Fruit fly (Drosophila melanogaster) whole organism, embryonic: ENCODE results near the gene Sfp26Ad.

Source experiments
- BtbVII ChIP-seq: fragments of 200-800 bp; sonication (Bioruptor generic); optimal IDR thresholded peaks from 3 replicates; lab custom pipeline; 2017; ENCODE audit warnings: missing biosample characterization, mild to moderate bottlenecking, missing genetic modification characterization
- CG10274 ChIP-seq: fragments of 200-800 bp; sonication (Bioruptor generic); optimal IDR thresholded peaks from 3 replicates; lab custom pipeline; 2017; ENCODE audit warnings: missing biosample characterization, mild to moderate bottlenecking, missing genetic modification characterization
- CG12769 ChIP-seq: fragments of 200-800 bp; sonication (Bioruptor generic); optimal IDR thresholded peaks from 2 replicates; lab custom pipeline; 2019; ENCODE audit warnings: missing biosample characterization, mild to moderate bottlenecking, missing genetic modification characterization, moderate library complexity
- CG18011 ChIP-seq: fragments of 200-800 bp; sonication (Bioruptor generic); optimal IDR thresholded peaks from 2 replicates; lab custom pipeline; 2017; ENCODE audit warnings: missing biosample characterization, missing genetic modification characterization, mild to moderate bottlenecking, moderate library complexity, missing genotype
- CG2199 ChIP-seq: fragments of 200-800 bp; sonication (Bioruptor generic); IDR thresholded peaks from 3 replicates; pipeline ENCODE4 v1.3.6; 2022; ENCODE audit warnings: missing biosample characterization, missing genetic modification characterization
- CG32532 ChIP-seq: fragments of 200-800 bp; sonication (Bioruptor generic); IDR thresholded peaks from 2 replicates; pipeline ENCODE4 v1.3.6; 2022; ENCODE audit warnings: missing biosample characterization, missing genetic modification characterization
- CG32767 ChIP-seq: fragments of 200-800 bp; sonication (Bioruptor generic); IDR thresholded peaks from 2 replicates; pipeline ENCODE4 v1.3.6; 2022; ENCODE audit warnings: missing biosample characterization, missing genetic modification characterization
- CG34376 ChIP-seq: fragments of 200-800 bp; sonication (Bioruptor generic); optimal IDR thresholded peaks from 2 replicates; lab custom pipeline; 2018; ENCODE audit warnings: missing biosample characterization, mild to moderate bottlenecking, missing genetic modification characterization
- CG6791 ChIP-seq: fragments of 200-800 bp; sonication (Bioruptor generic); IDR thresholded peaks from 3 replicates; pipeline ENCODE4 v1.3.6; 2022; ENCODE audit warnings: missing biosample characterization, missing genetic modification characterization; ENCODE audit not compliant: partially characterized antibody
- CG7987 ChIP-seq: fragments of 200-800 bp; sonication (Bioruptor generic); optimal IDR thresholded peaks from 2 replicates; lab custom pipeline; 2018; ENCODE audit warnings: missing biosample characterization, mild to moderate bottlenecking, missing genetic modification characterization, moderate library complexity
- CG8290 ChIP-seq, 3 experiments: fragments of 200-800 bp; sonication (Bioruptor generic); optimal IDR thresholded peaks; 2 replicates each; lab custom pipeline; 2016 to 2019; ENCODE audit warnings: missing biosample characterization in 3 of 3, missing genetic modification characterization in 3 of 3, mild to moderate bottlenecking in 2 of 3, moderate library complexity in 1 of 3
- CoRest ChIP-seq: fragments of 200-800 bp; sonication (Bioruptor generic); optimal IDR thresholded peaks from 3 replicates; lab custom pipeline; 2018; ENCODE audit warnings: missing biosample characterization, mild to moderate bottlenecking, missing genetic modification characterization, moderate library complexity
- Dbx ChIP-seq: fragments of 200-800 bp; sonication (Bioruptor generic); IDR thresholded peaks from 3 replicates; pipeline ENCODE4 v1.3.6; 2022; ENCODE audit warnings: missing biosample characterization, missing genetic modification characterization
- Eip74EF ChIP-seq, 2 experiments: fragments of 200-800 bp in 1 of 2; fragments of >200 bp in 1 of 2; sonication (Bioruptor generic) in 1 of 2; optimal IDR thresholded peaks; 2 replicates each; lab custom pipeline; 2017 to 2019; ENCODE audit warnings: missing biosample characterization in 2 of 2, missing genetic modification characterization in 2 of 2, mild to moderate bottlenecking in 1 of 2, moderate library complexity in 1 of 2
- Ets65A ChIP-seq: fragments of 200-800 bp; sonication (Bioruptor generic); peaks from one replicate; lab custom pipeline; 2016; ENCODE audit warnings: missing biosample characterization, missing genetic modification characterization
- Gug ChIP-seq: fragments of 200-800 bp; sonication (Bioruptor generic); IDR thresholded peaks from 4 replicates; pipeline ENCODE4 v1.3.6; 2022; ENCODE audit warnings: missing biosample characterization, missing genetic modification characterization
- H15 ChIP-seq: fragments of 200-800 bp; sonication (Bioruptor generic); IDR thresholded peaks from 3 replicates; pipeline ENCODE4 v1.3.6; 2022; ENCODE audit warnings: missing biosample characterization, missing genetic modification characterization
- Hsf ChIP-seq: fragments of 200-800 bp; sonication (Bioruptor generic); optimal IDR thresholded peaks from 3 replicates; lab custom pipeline; 2016; ENCODE audit warnings: missing biosample characterization, missing genetic modification characterization
- Jarid2 ChIP-seq: fragments of 200-800 bp; sonication (Bioruptor generic); optimal IDR thresholded peaks from 3 replicates; lab custom pipeline; 2017; ENCODE audit warnings: mild to moderate bottlenecking, missing biosample characterization, missing genetic modification reagents, missing genetic modification characterization
- MBD-R2 ChIP-seq: fragments of 200-800 bp; sonication (Bioruptor generic); IDR thresholded peaks from 2 replicates; pipeline ENCODE4 v1.3.6; 2022; ENCODE audit warnings: missing biosample characterization, missing genetic modification characterization
- MTF-1 ChIP-seq: fragments of 200-800 bp; sonication (Bioruptor generic); optimal IDR thresholded peaks from 2 replicates; lab custom pipeline; 2018; ENCODE audit warnings: missing biosample characterization, mild to moderate bottlenecking, missing genetic modification characterization, borderline replicate concordance
- Nf-YC ChIP-seq: fragments of 200-800 bp; optimal IDR thresholded peaks from 3 replicates; lab custom pipeline; 2019; ENCODE audit warnings: missing biosample characterization, mild to moderate bottlenecking, missing genetic modification characterization, moderate library complexity
- Vsx1 ChIP-seq: fragments of 200-800 bp; sonication (Bioruptor generic); optimal IDR thresholded peaks from 2 replicates; lab custom pipeline; 2017; ENCODE audit warnings: missing biosample characterization, mild to moderate bottlenecking, missing genetic modification characterization, missing genetic modification reagents
- chinmo ChIP-seq: fragments of 200-800 bp; sonication (Bioruptor generic); IDR thresholded peaks from 4 replicates; pipeline ENCODE4 v1.3.6; 2022; ENCODE audit warnings: missing biosample characterization, missing genetic modification characterization; ENCODE audit not compliant: partially characterized antibody
- dysf ChIP-seq: fragments of 200-800 bp; sonication (Bioruptor generic); IDR thresholded peaks from 3 replicates; pipeline ENCODE4 v1.3.6; 2022; ENCODE audit warnings: missing biosample characterization, missing genetic modification characterization
- emc ChIP-seq: fragments of 200-800 bp; sonication (Bioruptor generic); optimal IDR thresholded peaks from 2 replicates; lab custom pipeline; 2016; ENCODE audit warnings: missing biosample characterization, missing genetic modification characterization
- ewg ChIP-seq: fragments of 200-800 bp; sonication (Bioruptor generic); optimal IDR thresholded peaks from 3 replicates; lab custom pipeline; 2017; ENCODE audit warnings: mild to moderate bottlenecking, missing biosample characterization, missing genetic modification reagents, missing genetic modification characterization
- ftz-f1 ChIP-seq: fragments of 200-800 bp; sonication (Bioruptor generic); optimal IDR thresholded peaks from 2 replicates; lab custom pipeline; 2016; ENCODE audit warnings: missing biosample characterization, missing genetic modification characterization
- gsb-n ChIP-seq: fragments of 200-800 bp; sonication (Bioruptor generic); optimal IDR thresholded peaks from 3 replicates; lab custom pipeline; 2018; ENCODE audit warnings: missing biosample characterization, mild to moderate bottlenecking, missing genetic modification characterization
- ken ChIP-seq: fragments of 200-800 bp; sonication (Bioruptor generic); IDR thresholded peaks from 3 replicates; pipeline ENCODE4 v1.3.6; 2022; ENCODE audit warnings: missing biosample characterization, missing genetic modification characterization
- mirr ChIP-seq: fragments of 200-800 bp; sonication (Bioruptor generic); optimal IDR thresholded peaks from 3 replicates; lab custom pipeline; 2018; ENCODE audit warnings: missing biosample characterization, mild to moderate bottlenecking, missing genetic modification characterization
- salm ChIP-seq: fragments of 200-800 bp; sonication (Bioruptor generic); optimal IDR thresholded peaks from 2 replicates; lab custom pipeline; 2018; ENCODE audit warnings: missing biosample characterization, mild to moderate bottlenecking, missing genetic modification characterization
- slbo ChIP-seq: fragments of 200-800 bp; sonication (Bioruptor generic); IDR thresholded peaks from 2 replicates; pipeline ENCODE4 v1.3.6; 2022; ENCODE audit warnings: missing biosample characterization, missing genetic modification characterization
- sug ChIP-seq: fragments of 200-800 bp; optimal IDR thresholded peaks from 2 replicates; lab custom pipeline; 2019; ENCODE audit warnings: missing biosample characterization, mild to moderate bottlenecking, missing genetic modification characterization, moderate library complexity
- twi ChIP-seq: fragments of 200-800 bp; optimal IDR thresholded peaks from 2 replicates; lab custom pipeline; 2019; ENCODE audit warnings: missing biosample characterization, mild to moderate bottlenecking, missing genetic modification characterization, moderate library complexity

The Sfp26Ad gene

DNA sequence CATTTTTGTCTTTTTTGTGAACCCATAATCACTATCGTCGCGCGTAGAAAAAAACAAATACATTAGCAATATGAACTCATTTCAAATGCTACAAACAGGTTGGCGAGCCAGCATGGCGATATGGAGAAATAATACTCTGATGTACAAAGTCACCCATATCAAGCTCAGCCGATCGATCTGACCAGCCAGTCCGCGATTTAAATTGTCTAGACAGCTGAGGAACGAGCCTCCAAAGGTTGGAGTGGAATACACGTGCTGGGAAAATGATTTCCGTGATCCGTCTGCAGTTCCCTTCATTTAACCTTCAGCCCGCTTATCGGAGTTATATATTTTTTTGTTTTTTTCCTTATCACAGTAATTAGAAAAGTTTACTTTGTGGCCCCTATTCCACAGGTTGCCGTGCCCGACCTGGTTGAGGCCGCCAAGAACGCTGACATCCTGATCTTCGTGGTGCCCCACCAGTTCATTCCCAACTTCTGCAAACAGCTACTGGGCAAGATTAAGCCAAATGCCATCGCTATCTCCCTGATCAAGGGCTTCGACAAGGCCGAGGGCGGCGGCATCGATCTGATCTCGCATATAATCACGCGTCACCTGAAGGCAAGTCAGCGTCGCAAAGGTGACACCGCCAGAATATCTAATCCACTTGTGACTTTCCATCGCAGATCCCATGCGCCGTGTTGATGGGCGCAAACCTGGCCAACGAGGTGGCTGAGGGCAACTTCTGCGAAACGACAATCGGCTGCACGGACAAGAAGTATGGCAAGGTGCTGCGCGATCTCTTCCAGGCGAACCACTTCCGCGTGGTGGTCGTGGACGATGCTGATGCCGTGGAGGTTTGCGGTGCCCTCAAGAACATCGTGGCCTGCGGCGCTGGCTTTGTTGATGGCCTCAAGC is 2.8 kb upstream of the Sfp26Ad start (continued):
- 0 out of 3 replicates have a peak, but pooled peaks have one; percentile 34 for TF ChIP-seq CG2199 (GFP tag; lab: Robert Waterston, UW)
- no peak for TF ChIP-seq Gug
- TF ChIP-seq Hsf (GFP tag; lab: Kevin White, UChicago), result no peak
- TF ChIP-seq Jarid2 (GFP tag; lab: Kevin White, UChicago), result no peak
- 0 out of 3 replicates have a peak, but pooled peaks have one; percentile 10 for TF ChIP-seq CG6791 (GFP tag; lab: Robert Waterston, UW)
- no peak for TF ChIP-seq CG32767 (GFP tag; lab: Robert Waterston, UW)
- no peak for TF ChIP-seq MTF-1 (GFP tag; lab: Kevin White, UChicago)
- no peak for TF ChIP-seq CG8290 (GFP tag; optimal IDR thresholded peaks at IDR 0.05; lab: Kevin White, UChicago)
- TF ChIP-seq CG8290 (tag; optimal IDR thresholded peaks at IDR 0.05; lab: Kevin White, UChicago), result peak in 1 of 2 experiments; percentile 54
- 0 out of 3 replicates have a peak, but pooled peaks have one; percentile 4 for TF ChIP-seq ken
- TF ChIP-seq CG18011 (GFP tag; lab: Kevin White, UChicago), result no peak
- TF ChIP-seq Vsx1 (GFP tag; lab: Kevin White, UChicago), result no peak
- TF ChIP-seq MBD-R2 (GFP tag; lab: Robert Waterston, UW), result no peak
- TF ChIP-seq gsb-n, result no peak
- peak; percentile 74 for TF ChIP-seq CG7987
- TF ChIP-seq twi (tag; lab: Kevin White, UChicago), result no peak
- TF ChIP-seq CG34376 (GFP tag; lab: Kevin White, UChicago), result peak; percentile 46
- no peak for TF ChIP-seq CoRest (tag; lab: Kevin White, UChicago)
- peak; percentile 73 for TF ChIP-seq sug (tag; lab: Kevin White, UChicago)
- peak; percentile 45 for TF ChIP-seq Ets65A (GFP tag; lab: Kevin White, UChicago)
- no peak for TF ChIP-seq salm (tag; lab: Kevin White, UChicago)
- no peak for TF ChIP-seq CG10274 (GFP tag; lab: Kevin White, UChicago)
- no peak for TF ChIP-seq ewg (GFP tag; lab: Kevin White, UChicago)
- TF ChIP-seq chinmo (GFP tag; lab: Robert Waterston, UW), result peak; percentile 75; the same call in 3 of the 4 replicates
- TF ChIP-seq CG12769 (tag; lab: Kevin White, UChicago), result peak; percentile 81
- TF ChIP-seq dysf (GFP tag; lab: Robert Waterston, UW), result 0 out of 3 replicates have a peak, but pooled peaks have one; percentile 54
- TF ChIP-seq Eip74EF (GFP tag; optimal IDR thresholded peaks at IDR 0.05; lab: Kevin White, UChicago), result peak; percentile 61 to 85
- no peak for TF ChIP-seq Nf-YC (tag; lab: Kevin White, UChicago)
- no peak for TF ChIP-seq BtbVII
- TF ChIP-seq mirr (GFP tag; lab: Kevin White, UChicago), result peak; percentile 44
- TF ChIP-seq slbo (GFP tag; lab: Robert Waterston, UW), result no peak
- peak; percentile 81 for TF ChIP-seq ftz-f1 (GFP tag; lab: Kevin White, UChicago)
- TF ChIP-seq CG32532 (GFP tag; lab: Robert Waterston, UW), result no peak
- no peak for TF ChIP-seq H15 (GFP tag; lab: Robert Waterston, UW)
- peak; percentile 20 for TF ChIP-seq emc (GFP tag; lab: Kevin White, UChicago)
- TF ChIP-seq Dbx (GFP tag; lab: Robert Waterston, UW), result peak; percentile 62; the same call in 2 of the 3 replicates
